Worm (Caenorhabditis elegans) whole organism, L4/young adult: ENCODE results near the gene coq-3.

Experiments
- W03F9.2 ChIP-seq: fragments of 150-350 bp; optimal IDR thresholded peaks from 2 replicates; lab custom pipeline; 2014; ENCODE audit warnings: missing biosample characterization, missing genetic modification characterization
- dao-5 ChIP-seq: sonication (generic microtip); optimal IDR thresholded peaks from 2 replicates; lab custom pipeline; 2016; ENCODE audit warnings: missing genotype, missing genetic modification characterization, moderate library complexity, missing compliant biosample characterization
- him-1 ChIP-seq: sonication (generic microtip); optimal IDR thresholded peaks from 2 replicates; lab custom pipeline; 2016; ENCODE audit warnings: missing genotype, missing genetic modification reagents, missing genetic modification characterization, missing compliant biosample characterization

DNA sequence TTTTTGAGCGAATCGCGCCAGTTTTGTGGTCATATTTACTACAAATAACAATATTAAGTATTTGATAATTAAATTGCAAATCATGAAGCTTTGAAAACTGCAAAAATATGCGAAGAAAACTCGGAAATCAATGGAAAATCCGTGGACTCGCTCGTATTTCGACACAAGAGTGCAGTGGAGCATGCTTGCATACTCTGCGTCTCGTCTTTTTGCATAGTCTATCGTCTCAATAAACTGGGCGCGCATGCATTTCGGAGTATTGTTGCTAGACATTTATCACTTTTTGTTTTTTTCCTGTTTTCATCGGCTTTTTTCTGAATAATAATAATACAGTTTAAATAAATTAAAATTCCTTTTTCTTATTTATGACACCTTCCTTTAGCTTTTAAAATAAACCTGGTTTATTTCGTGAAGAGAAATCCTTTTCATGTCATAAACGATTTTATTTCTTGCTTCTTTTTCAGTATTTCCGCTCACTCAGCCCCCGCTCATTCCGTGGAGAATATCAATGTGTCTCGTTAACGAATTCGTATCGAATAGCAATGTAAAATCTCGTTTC, 28.4 kb downstream of the coq-3 start, which contains the start of the genes mrps-7 and Y57G11C.3:
- TF ChIP-seq him-1 (tag; lab: Kevin White, UChicago) (peak; percentile 41), dao-5 (tag; lab: Kevin White, UChicago) (no peak), W03F9.2 (peak; percentile 89)
